Worm (Caenorhabditis elegans) whole organism, L4 larva: ENCODE measurements around the gene phy-2.

Experiments used
- F37D6.2 ChIP-seq: sonication (generic microtip); optimal IDR thresholded peaks from 2 replicates; lab custom pipeline; 2016; ENCODE audit warnings: mild to moderate bottlenecking, missing genetic modification characterization, missing compliant biosample characterization
- F44E2.7 ChIP-seq: fragments of 200-800 bp; sonication (Bioruptor generic); IDR thresholded peaks from 2 replicates; pipeline ENCODE4 v2.1.2; 2022; ENCODE audit warnings: missing genetic modification characterization, missing compliant biosample characterization
- F49E8.2 ChIP-seq: sonication (generic microtip); optimal IDR thresholded peaks from 2 replicates; lab custom pipeline; 2016; ENCODE audit warnings: missing compliant biosample characterization, mild to moderate bottlenecking, missing genetic modification characterization, borderline replicate concordance
- T20F7.1 ChIP-seq: fragments of 200-800 bp; sonication (Bioruptor generic); optimal IDR thresholded peaks from 2 replicates; lab custom pipeline; 2018; ENCODE audit warnings: mild to moderate bottlenecking, missing genetic modification characterization, missing compliant biosample characterization
- Y75B8A.6 ChIP-seq: fragments of 200-800 bp; sonication (Bioruptor generic); IDR thresholded peaks from 2 replicates; pipeline ENCODE4 v1.3.6; 2022; ENCODE audit warnings: missing genetic modification reagents, missing genetic modification characterization, missing compliant biosample characterization
- ama-1 ChIP-seq: fragments of 150-350 bp; optimal IDR thresholded peaks from 2 replicates; lab custom pipeline; 2014; ENCODE audit warnings: inconsistent platforms, mixed read lengths
- ceh-20 ChIP-seq: fragments of 200-800 bp; sonication (Bioruptor generic); IDR thresholded peaks from 2 replicates; pipeline ENCODE4 v1.3.6; 2022; ENCODE audit warnings: missing genetic modification reagents, missing genetic modification characterization, missing compliant biosample characterization
- daf-16 ChIP-seq, 3 experiments: sonication (generic microtip); optimal IDR thresholded peaks; 2 replicates each; lab custom pipeline; 2016 to 2017; ENCODE audit warnings: missing genetic modification characterization in 3 of 3, missing genetic modification reagents in 3 of 3, mild to moderate bottlenecking in 2 of 3, missing compliant biosample characterization in 2 of 3, missing biosample characterization in 1 of 3, moderate library complexity in 1 of 3
- daf-19 ChIP-seq: fragments of 200-800 bp; sonication (Bioruptor generic); conservative IDR thresholded peaks from 2 replicates; pipeline ENCODE4 v1.3.6; 2022; ENCODE audit warnings: missing genetic modification characterization, missing compliant biosample characterization
- daf-8 ChIP-seq: fragments of 200-800 bp; sonication (Bioruptor generic); IDR thresholded peaks from 2 replicates; pipeline ENCODE4 v1.3.6; 2022; ENCODE audit warnings: missing genetic modification characterization, missing compliant biosample characterization
- dmd-6 ChIP-seq: fragments of 200-800 bp; sonication (Bioruptor generic); IDR thresholded peaks from 2 replicates; pipeline ENCODE4 v1.3.6; 2022; ENCODE audit warnings: missing genetic modification reagents, missing genetic modification characterization, missing compliant biosample characterization
- egl-43 ChIP-seq: fragments of 200-800 bp; sonication (Bioruptor generic); IDR thresholded peaks from 2 replicates; pipeline ENCODE4 v1.3.6; 2022; ENCODE audit warnings: missing genetic modification reagents, missing genetic modification characterization, missing compliant biosample characterization
- fkh-10 ChIP-seq: fragments of 150-350 bp; optimal IDR thresholded peaks from 2 replicates; lab custom pipeline; 2014; ENCODE audit warnings: missing biosample characterization, missing genetic modification reagents, missing genetic modification characterization
- hif-1 ChIP-seq, 2 experiments: sonication (generic microtip); optimal IDR thresholded peaks; 2 replicates each; lab custom pipeline; 2016 to 2017; ENCODE audit warnings: missing compliant biosample characterization in 2 of 2, missing genetic modification characterization in 2 of 2, missing genetic modification reagents in 2 of 2, missing genotype in 2 of 2, mild to moderate bottlenecking in 1 of 2
- hlh-30 ChIP-seq: sonication (generic microtip); optimal IDR thresholded peaks from 2 replicates; lab custom pipeline; 2017; ENCODE audit warnings: antibody characterized with exemption, mild to moderate bottlenecking, missing genetic modification characterization, missing compliant biosample characterization; ENCODE audit not compliant: insufficient read depth
- lim-7 ChIP-seq: fragments of 200-800 bp; sonication (Bioruptor generic); IDR thresholded peaks from 2 replicates; pipeline ENCODE4 v1.3.6; 2022; ENCODE audit warnings: missing genetic modification characterization, missing compliant biosample characterization
- lin-1 ChIP-seq: fragments of 200-800 bp; sonication (Bioruptor generic); IDR thresholded peaks from 2 replicates; pipeline ENCODE4 v1.3.6; 2022; ENCODE audit warnings: missing genetic modification reagents, missing genetic modification characterization, missing compliant biosample characterization
- lin-15B ChIP-seq: fragments of 150-350 bp; sonication (generic microtip); optimal IDR thresholded peaks from 3 replicates; lab custom pipeline; 2014; ENCODE audit warnings: missing biosample characterization, missing genetic modification characterization
- lir-3 ChIP-seq: sonication (generic microtip); optimal IDR thresholded peaks from 2 replicates; lab custom pipeline; 2016; ENCODE audit warnings: mild to moderate bottlenecking, missing genetic modification characterization, missing compliant biosample characterization
- madf-5 ChIP-seq, 2 experiments: fragments of 200-800 bp; sonication (Bioruptor generic); IDR thresholded peaks; 2 replicates each; pipeline ENCODE4 v1.3.6; 2022; ENCODE audit warnings: missing compliant biosample characterization in 2 of 2, missing genetic modification characterization in 2 of 2
- madf-9 ChIP-seq: fragments of 200-800 bp; sonication (Bioruptor generic); conservative IDR thresholded peaks from 2 replicates; pipeline ENCODE4 v1.3.6; 2022; ENCODE audit warnings: missing genetic modification reagents, missing genetic modification characterization, missing compliant biosample characterization
- mdl-1 ChIP-seq, 2 experiments: fragments of 150-350 bp in 1 of 2; sonication (generic microtip) in 1 of 2; optimal IDR thresholded peaks; 2 replicates each; lab custom pipeline; 2014 to 2017; ENCODE audit warnings: missing biosample characterization in 2 of 2, missing genetic modification characterization in 2 of 2
- mes-2 ChIP-seq: sonication (generic microtip); optimal IDR thresholded peaks from 2 replicates; lab custom pipeline; 2016; ENCODE audit warnings: missing genotype, mild to moderate bottlenecking, missing genetic modification characterization, missing compliant biosample characterization; ENCODE audit not compliant: poor library complexity, severe bottlenecking
- mxl-3 ChIP-seq: fragments of 200-800 bp; sonication (Bioruptor generic); optimal IDR thresholded peaks from 2 replicates; lab custom pipeline; 2018; ENCODE audit warnings: mild to moderate bottlenecking, missing genetic modification characterization, missing compliant biosample characterization
- nhr-102 ChIP-seq: sonication (generic microtip); optimal IDR thresholded peaks from 2 replicates; lab custom pipeline; 2016; ENCODE audit warnings: mild to moderate bottlenecking, missing genetic modification characterization, moderate library complexity, missing compliant biosample characterization
- nhr-28 ChIP-seq: fragments of 150-350 bp; optimal IDR thresholded peaks from 2 replicates; lab custom pipeline; 2014; ENCODE audit warnings: missing biosample characterization, missing genetic modification characterization
- nhr-6 ChIP-seq: fragments of 150-350 bp; optimal IDR thresholded peaks from 2 replicates; lab custom pipeline; 2014; ENCODE audit warnings: missing biosample characterization, missing genetic modification characterization
- pha-4 ChIP-seq, 2 experiments: fragments of 150-350 bp in 1 of 2; fragments of 200-800 bp in 1 of 2; sonication (Bioruptor generic) in 1 of 2; IDR thresholded peaks in 1 of 2; optimal IDR thresholded peaks in 1 of 2; 2 replicates each; pipeline versions ENCODE4 v1.3.6 to Lab custom; 2014 to 2022; ENCODE audit warnings: missing genetic modification characterization in 2 of 2, missing genetic modification reagents in 2 of 2, missing biosample characterization in 1 of 2, missing compliant biosample characterization in 1 of 2
- php-3 ChIP-seq: fragments of 200-800 bp; sonication (Bioruptor generic); IDR thresholded peaks from 2 replicates; pipeline ENCODE4 v1.3.6; 2022; ENCODE audit warnings: missing genetic modification reagents, missing genetic modification characterization, missing compliant biosample characterization
- sdz-12 ChIP-seq: fragments of 200-800 bp; sonication (Bioruptor generic); optimal IDR thresholded peaks from 2 replicates; lab custom pipeline; 2018; ENCODE audit warnings: mild to moderate bottlenecking, missing genetic modification characterization, missing compliant biosample characterization
- snpc-4 ChIP-seq: fragments of 150-350 bp; optimal IDR thresholded peaks from 2 replicates; lab custom pipeline; 2014; ENCODE audit warnings: missing biosample characterization, missing genetic modification characterization
- unc-39 ChIP-seq: sonication (generic microtip); optimal IDR thresholded peaks from 2 replicates; lab custom pipeline; 2017; ENCODE audit warnings: missing biosample characterization, missing genetic modification characterization
- unc-62 ChIP-seq, 3 experiments: fragments of 150-350 bp in 1 of 3; sonication (generic microtip); optimal IDR thresholded peaks in 2 of 3; peaks in 1 of 3; 1 replicate in 1 of 3; 2 replicates in 2 of 3; lab custom pipeline; 2014 to 2017; ENCODE audit warnings: missing biosample characterization in 3 of 3, missing genetic modification characterization in 3 of 3, missing genetic modification reagents in 3 of 3, missing genotype in 1 of 3
- vab-7 ChIP-seq: fragments of 200-800 bp; sonication (Bioruptor generic); IDR thresholded peaks from 2 replicates; pipeline ENCODE4 v1.3.6; 2022; ENCODE audit warnings: missing genetic modification reagents, missing genetic modification characterization, missing compliant biosample characterization
- ztf-7 ChIP-seq: fragments of 150-350 bp; optimal IDR thresholded peaks from 2 replicates; lab custom pipeline; 2014; ENCODE audit warnings: missing biosample characterization, missing genetic modification characterization

phy-2 gene

ce11 chrIV:12207454-12207853 lies 8.3 kb downstream of the phy-2 start:
- no peak for TF ChIP-seq php-3 (GFP tag; lab: Robert Waterston, UW)
- no peak for TF ChIP-seq daf-16 (GFP tag; optimal IDR thresholded peaks at IDR 0.05; lab: Kevin White, UChicago)
- TF ChIP-seq daf-16 (tag; optimal IDR thresholded peaks at IDR 0.05; lab: Kevin White, UChicago): peak; percentile 18
- TF ChIP-seq unc-62 (GFP tag; optimal IDR thresholded peaks at IDR 0.05 in 1 of 2; lab: Kevin White, UChicago): peak in 1 of 2 experiments; percentile 94
- TF ChIP-seq unc-62 (tag; optimal IDR thresholded peaks at IDR 0.05; lab: Kevin White, UChicago): no peak
- TF ChIP-seq mxl-3 (GFP tag; lab: Kevin White, UChicago): no peak
- TF ChIP-seq F44E2.7: no peak
- no peak for TF ChIP-seq nhr-102 (tag; lab: Kevin White, UChicago)
- TF ChIP-seq Y75B8A.6 (GFP tag; lab: Robert Waterston, UW): no peak
- TF ChIP-seq hif-1 (tag; optimal IDR thresholded peaks at IDR 0.05; lab: Kevin White, UChicago): no peak
- no peak for TF ChIP-seq madf-5 (GFP tag; IDR thresholded peaks at IDR 0.05; lab: Robert Waterston, UW)

- peak; percentile 23 for TF ChIP-seq nhr-6 (tag; lab: Kevin White, UChicago)
- TF ChIP-seq php-3 (GFP tag; lab: Robert Waterston, UW): no peak
Measured at ce11 chrIV:12203968-12204367, 11.8 kb downstream of the phy-2 start.

ce11 chrIV:12202949-12203348 lies 12.8 kb downstream of the phy-2 start, which contains the start of gene F35G2.1:
Gene F35G2.1 (plus strand): TSS chrIV:12203249.
- TF ChIP-seq vab-7 (GFP tag; lab: Robert Waterston, UW): no peak
- TF ChIP-seq snpc-4 (tag; lab: Kevin White, UChicago): no peak
- TF ChIP-seq mdl-1 (tag; optimal IDR thresholded peaks at IDR 0.05; lab: Kevin White, UChicago): no peak
- no peak for TF ChIP-seq F37D6.2 (tag; lab: Kevin White, UChicago)
- TF ChIP-seq unc-39 (tag; lab: Kevin White, UChicago): no peak
- TF ChIP-seq hlh-30 (tag; lab: Kevin White, UChicago): no peak
- no peak for TF ChIP-seq lim-7 (GFP tag; lab: Robert Waterston, UW)
- TF ChIP-seq lir-3 (tag; lab: Kevin White, UChicago): no peak
- TF ChIP-seq ztf-7 (tag; lab: Kevin White, UChicago): no peak
- TF ChIP-seq daf-19 (GFP tag; lab: Robert Waterston, UW): no peak
- no peak for TF ChIP-seq nhr-28 (tag; lab: Kevin White, UChicago)
- TF ChIP-seq fkh-10 (GFP tag; lab: Kevin White, UChicago): no peak
- no peak for TF ChIP-seq mes-2 (tag; lab: Kevin White, UChicago)

ce11 chrIV:12202000-12202399 lies 13.8 kb downstream of the phy-2 start:
- TF ChIP-seq daf-8 (GFP tag; lab: Robert Waterston, UW): no peak
- TF ChIP-seq F49E8.2 (tag; lab: Kevin White, UChicago): no peak
- no peak for TF ChIP-seq hif-1 (tag; optimal IDR thresholded peaks at IDR 0.05; lab: Kevin White, UChicago)
- TF ChIP-seq madf-9 (GFP tag; lab: Robert Waterston, UW): 0 out of 2 replicates have a peak, but pooled peaks have one; percentile 8
- TF ChIP-seq sdz-12: no peak
- TF ChIP-seq egl-43: peak; percentile 71; the same call in 1 of the 2 replicates

- no peak for TF ChIP-seq ceh-20 (GFP tag; lab: Robert Waterston, UW)
- no peak for TF ChIP-seq ama-1
- TF ChIP-seq php-3 (GFP tag; lab: Robert Waterston, UW): no peak
- no peak for TF ChIP-seq T20F7.1 (GFP tag; lab: Kevin White, UChicago)
- 0 out of 2 replicates have a peak, but pooled peaks have one; percentile 21 for TF ChIP-seq pha-4 (GFP tag; IDR thresholded peaks at IDR 0.05; lab: Robert Waterston, UW)
- TF ChIP-seq pha-4 (tag; optimal IDR thresholded peaks at IDR 0.05; lab: Kevin White, UChicago): no peak
- TF ChIP-seq lin-15B (tag; lab: Kevin White, UChicago): no peak
- TF ChIP-seq lim-7 (GFP tag; lab: Robert Waterston, UW): no peak
- no peak for TF ChIP-seq lin-1 (GFP tag; lab: Robert Waterston, UW)
- TF ChIP-seq dmd-6 (GFP tag; lab: Robert Waterston, UW): peak; percentile 11; the same call in 1 of the 2 replicates
Measured at ce11 chrIV:12200812-12201211, 15.0 kb downstream of the phy-2 start.
